Worm (Caenorhabditis elegans) whole organism, mixed stage, embryonic: ENCODE data around the gene samp-1.
A peak's percentile ranks its signal among the peaks of the same experiment; 100 is the strongest.

ENCODE experiments used
- M03D4.4 ChIP-seq: sonication (generic microtip); optimal IDR thresholded peaks from 2 replicates; lab custom pipeline; 2017; ENCODE audit warnings: mild to moderate bottlenecking, missing genetic modification characterization, missing compliant biosample characterization
- blmp-1 ChIP-seq: fragments of 150-350 bp; optimal IDR thresholded peaks from 2 replicates; lab custom pipeline; 2014; ENCODE audit warnings: missing biosample characterization, missing genetic modification characterization
- ceh-39 ChIP-seq: fragments of 150-350 bp; optimal IDR thresholded peaks from 2 replicates; lab custom pipeline; 2014; ENCODE audit warnings: missing biosample characterization, missing genetic modification characterization
- ceh-43 ChIP-seq: fragments of 200-800 bp; sonication (Bioruptor generic); optimal IDR thresholded peaks from 2 replicates; lab custom pipeline; 2018; ENCODE audit warnings: mild to moderate bottlenecking, missing genetic modification characterization, moderate library complexity, missing compliant biosample characterization
- ceh-83 ChIP-seq: fragments of 200-800 bp; sonication (Bioruptor generic); optimal IDR thresholded peaks from 2 replicates; lab custom pipeline; 2018; ENCODE audit warnings: mild to moderate bottlenecking, missing genetic modification characterization, missing compliant biosample characterization
- ces-1 ChIP-seq: fragments of 150-350 bp; optimal IDR thresholded peaks from 2 replicates; lab custom pipeline; 2014; ENCODE audit warnings: missing biosample characterization, missing genetic modification reagents, missing genetic modification characterization
- cnd-1 ChIP-seq: fragments of 200-800 bp; sonication (Bioruptor generic); optimal IDR thresholded peaks from 2 replicates; lab custom pipeline; 2018; ENCODE audit warnings: mild to moderate bottlenecking, missing genetic modification characterization, missing compliant biosample characterization
- drap-1 ChIP-seq: fragments of 200-800 bp; sonication (Bioruptor generic); optimal IDR thresholded peaks from 3 replicates; lab custom pipeline; 2018; ENCODE audit warnings: mild to moderate bottlenecking, missing genetic modification characterization, missing compliant biosample characterization
- elt-3 ChIP-seq: fragments of 150-350 bp; optimal IDR thresholded peaks from 2 replicates; lab custom pipeline; 2014; ENCODE audit warnings: missing biosample characterization, missing genetic modification characterization
- ham-2 ChIP-seq: fragments of 200-800 bp; sonication (Bioruptor generic); optimal IDR thresholded peaks from 2 replicates; lab custom pipeline; 2018; ENCODE audit warnings: mild to moderate bottlenecking, missing genetic modification characterization, missing compliant biosample characterization
- hlh-1 ChIP-seq: fragments of 150-350 bp; optimal IDR thresholded peaks from 2 replicates; lab custom pipeline; 2014; ENCODE audit warnings: missing biosample characterization, missing genetic modification reagents, missing genetic modification characterization
- lin-13 ChIP-seq: fragments of 150-350 bp; optimal IDR thresholded peaks from 2 replicates; lab custom pipeline; 2014; ENCODE audit warnings: missing biosample characterization, missing genetic modification characterization
- lin-32 ChIP-seq: fragments of 200-800 bp; sonication (Bioruptor generic); optimal IDR thresholded peaks from 2 replicates; lab custom pipeline; 2018; ENCODE audit warnings: mild to moderate bottlenecking, missing genetic modification characterization, missing compliant biosample characterization
- lsy-2 ChIP-seq: fragments of 150-350 bp; optimal IDR thresholded peaks from 2 replicates; lab custom pipeline; 2014; ENCODE audit warnings: missing biosample characterization, missing genetic modification characterization
- mab-5 ChIP-seq: fragments of 150-350 bp; optimal IDR thresholded peaks from 2 replicates; lab custom pipeline; 2014; ENCODE audit warnings: missing biosample characterization, missing genetic modification characterization
- mep-1 ChIP-seq: fragments of 150-350 bp; optimal IDR thresholded peaks from 2 replicates; lab custom pipeline; 2017; ENCODE audit warnings: missing biosample characterization, missing genetic modification reagents, missing genetic modification characterization, inconsistent platforms
- mls-2 ChIP-seq: sonication (generic microtip); optimal IDR thresholded peaks from 2 replicates; lab custom pipeline; 2016; ENCODE audit warnings: mild to moderate bottlenecking, missing genetic modification characterization, moderate library complexity, missing compliant biosample characterization
- nhr-12 ChIP-seq: fragments of 150-350 bp; optimal IDR thresholded peaks from 2 replicates; lab custom pipeline; 2014; ENCODE audit warnings: missing biosample characterization, missing genetic modification characterization
- nhr-2 ChIP-seq: fragments of 150-350 bp; optimal IDR thresholded peaks from 2 replicates; lab custom pipeline; 2014; ENCODE audit warnings: missing biosample characterization, missing genetic modification characterization
- nhr-28 ChIP-seq: fragments of 150-350 bp; optimal IDR thresholded peaks from 2 replicates; lab custom pipeline; 2014; ENCODE audit warnings: missing biosample characterization, missing genetic modification characterization
- nhr-76 ChIP-seq: sonication (generic microtip); optimal IDR thresholded peaks from 2 replicates; lab custom pipeline; 2017; ENCODE audit warnings: missing biosample characterization, missing genetic modification characterization
- pha-4 ChIP-seq: fragments of 150-350 bp; optimal IDR thresholded peaks from 2 replicates; lab custom pipeline; 2018; ENCODE audit warnings: missing biosample characterization, missing genetic modification reagents, missing genetic modification characterization
- snpc-4 ChIP-seq: fragments of 150-350 bp; optimal IDR thresholded peaks from 2 replicates; lab custom pipeline; 2014; ENCODE audit warnings: missing biosample characterization, missing genetic modification characterization
- unc-120 ChIP-seq: sonication (generic microtip); optimal IDR thresholded peaks from 2 replicates; lab custom pipeline; 2017; ENCODE audit warnings: missing genetic modification characterization, missing compliant biosample characterization; ENCODE audit not compliant: poor library complexity, severe bottlenecking
- unc-39 ChIP-seq: fragments of 150-350 bp; optimal IDR thresholded peaks from 2 replicates; lab custom pipeline; 2014; ENCODE audit warnings: missing biosample characterization, missing genetic modification characterization
- unc-62 ChIP-seq: fragments of 150-350 bp; optimal IDR thresholded peaks from 2 replicates; lab custom pipeline; 2014; ENCODE audit warnings: missing biosample characterization, missing genetic modification reagents, missing genetic modification characterization
- ztf-11 ChIP-seq: fragments of 150-350 bp; optimal IDR thresholded peaks from 2 replicates; lab custom pipeline; 2014; ENCODE audit warnings: missing biosample characterization, missing genetic modification characterization

samp-1 gene

DNA sequence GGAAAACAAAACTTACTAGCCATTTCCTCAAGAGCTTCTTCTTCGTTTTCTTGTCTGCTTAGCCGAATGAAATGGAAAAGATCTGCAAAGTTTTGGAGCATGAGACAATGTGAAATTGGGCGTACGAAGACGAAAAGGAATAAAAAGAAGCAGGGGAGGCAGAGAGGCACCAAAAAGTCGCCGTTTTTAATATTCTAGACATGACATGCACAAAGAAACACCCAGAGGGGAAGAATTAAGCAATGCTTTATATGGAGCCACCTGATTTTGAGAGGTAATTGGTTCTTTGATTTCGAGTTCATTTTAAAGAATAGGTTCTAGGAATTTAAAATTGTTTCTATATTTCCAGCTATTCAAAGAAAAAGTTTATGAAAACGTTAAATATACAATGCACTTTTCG lies 11.5 kb downstream of the samp-1 start, which contains the start of gene T24F1.4:
T24F1.4 (minus strand) TSS at position 101 of the 400 bp plus-strand sequence.
- TF ChIP-seq lin-32 (GFP tag; lab: Kevin White, UChicago) (no peak), pha-4 (no peak), unc-62 (GFP tag; lab: Kevin White, UChicago) (no peak), snpc-4 (no peak), mls-2 (no peak), ham-2 (GFP tag; lab: Kevin White, UChicago) (no peak), cnd-1 (tag; lab: Kevin White, UChicago) (no peak), M03D4.4 (tag; lab: Kevin White, UChicago) (no peak), ceh-43 (no peak), lin-13 (tag; lab: Kevin White, UChicago) (no peak), nhr-2 (no peak), ceh-39 (tag; lab: Kevin White, UChicago) (no peak), ztf-11 (tag; lab: Kevin White, UChicago) (no peak), elt-3 (tag; lab: Kevin White, UChicago) (no peak), lsy-2 (no peak), unc-39 (no peak), ceh-83 (GFP tag; lab: Kevin White, UChicago) (no peak)

DNA sequence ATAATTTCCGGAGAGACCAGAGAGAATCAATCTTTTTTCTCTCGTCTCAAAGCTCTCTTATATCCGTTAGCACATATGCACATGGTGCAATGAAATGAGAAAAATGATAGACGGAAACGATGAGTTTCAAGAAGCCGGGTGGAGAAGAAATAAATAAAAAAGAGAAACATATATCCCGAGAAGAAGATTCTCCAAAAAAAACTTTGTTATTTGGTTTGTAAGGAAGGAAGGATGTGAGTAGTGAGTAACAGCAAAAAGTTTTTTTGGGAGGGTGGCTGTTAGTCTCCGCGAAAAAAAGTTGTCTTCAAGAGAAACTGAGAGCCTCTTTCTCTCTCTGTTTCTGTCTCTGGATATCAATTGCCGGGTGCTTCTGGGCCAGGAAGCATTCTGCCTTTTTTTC lies 14.0 kb downstream of the samp-1 start:
- TF ChIP-seq snpc-4 (no peak), ces-1 (GFP tag; lab: Kevin White, UChicago) (peak; percentile 26)

DNA sequence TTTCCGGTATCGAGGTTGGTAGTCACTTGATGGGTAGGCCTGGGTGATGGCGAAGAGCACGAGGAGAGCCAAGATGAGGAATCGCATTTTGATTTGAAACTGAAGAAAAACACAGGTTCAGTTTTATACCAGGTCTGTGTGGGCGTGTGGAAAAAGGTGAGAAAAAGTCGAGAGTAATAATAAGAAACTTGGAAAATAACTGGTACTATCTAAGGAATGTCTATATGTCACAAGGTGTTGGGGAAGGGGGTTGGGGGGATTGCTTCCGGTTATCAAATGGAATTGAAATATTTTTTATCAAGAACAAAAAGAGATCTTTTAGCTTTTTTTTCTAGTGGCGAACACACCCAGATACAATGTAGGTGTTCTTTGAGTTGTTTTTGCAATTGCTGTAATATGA lies 16.9 kb downstream of the samp-1 start, which contains the start of gene nlp-51:
nlp-51 (minus strand) TSS at position 101 of the 400 bp plus-strand sequence.
- TF ChIP-seq M03D4.4 (tag; lab: Kevin White, UChicago) (no peak), unc-62 (GFP tag; lab: Kevin White, UChicago) (no peak), unc-39 (no peak), elt-3 (tag; lab: Kevin White, UChicago) (no peak), ceh-83 (GFP tag; lab: Kevin White, UChicago) (no peak), mep-1 (tag; lab: Kevin White, UChicago) (no peak), ztf-11 (tag; lab: Kevin White, UChicago) (no peak), pha-4 (no peak), ham-2 (GFP tag; lab: Kevin White, UChicago) (no peak), ceh-43 (no peak), unc-120 (tag; lab: Kevin White, UChicago) (no peak), hlh-1 (no peak), mab-5 (tag; lab: Kevin White, UChicago) (no peak), nhr-76 (no peak), nhr-2 (no peak), drap-1 (GFP tag; lab: Kevin White, UChicago) (no peak)

DNA sequence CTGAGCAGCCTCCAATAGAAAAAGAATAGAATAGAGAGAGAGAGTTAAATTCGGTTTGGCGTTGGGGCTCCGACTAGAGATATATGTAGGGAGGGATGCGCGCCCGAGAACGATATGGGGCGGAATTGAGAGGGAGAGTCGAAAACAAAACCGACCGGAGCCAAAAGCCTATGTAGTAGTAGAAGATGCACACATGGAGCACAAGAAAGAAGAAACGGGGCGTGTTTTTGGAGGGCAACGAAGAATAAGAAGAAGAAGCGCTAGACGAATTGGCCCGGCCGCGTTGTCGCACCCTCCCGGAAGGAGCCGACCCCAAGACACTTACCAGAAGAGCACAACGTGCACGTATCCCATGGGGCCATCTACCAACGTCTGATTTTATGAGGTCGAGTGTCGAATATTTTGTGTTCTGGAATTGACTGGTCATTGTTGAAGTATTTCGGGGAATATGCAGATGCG lies 26.4 kb downstream of the samp-1 start, which contains the start of gene tag-180:
tag-180 (minus strand) TSS at position 409 of the 459 bp plus-strand sequence.
- TF ChIP-seq lin-32 (GFP tag; lab: Kevin White, UChicago) (no peak), ces-1 (GFP tag; lab: Kevin White, UChicago) (peak; percentile 38)

DNA sequence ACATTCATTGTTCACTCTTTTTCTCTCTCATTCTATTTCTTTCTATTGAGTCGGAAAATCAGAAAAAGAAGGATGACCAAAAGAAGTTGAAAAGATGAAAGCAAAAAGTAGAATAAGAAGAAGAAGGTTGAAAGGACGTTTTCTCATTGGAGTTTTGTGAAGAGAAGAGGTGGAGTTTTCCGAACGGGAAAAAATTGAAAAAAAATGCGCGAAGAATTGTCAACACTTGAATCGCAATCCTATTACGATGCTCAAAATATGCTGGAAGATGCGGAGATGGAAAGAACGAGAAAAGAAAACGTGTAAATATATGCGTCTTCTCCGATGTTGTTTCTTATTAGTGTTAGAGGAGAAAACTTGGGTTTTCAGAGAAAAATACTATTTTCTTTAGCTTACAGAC lies 30.7 kb downstream of the samp-1 start:
- TF ChIP-seq lin-32 (GFP tag; lab: Kevin White, UChicago): no peak
- TF ChIP-seq ces-1 (GFP tag; lab: Kevin White, UChicago): peak; percentile 38

DNA sequence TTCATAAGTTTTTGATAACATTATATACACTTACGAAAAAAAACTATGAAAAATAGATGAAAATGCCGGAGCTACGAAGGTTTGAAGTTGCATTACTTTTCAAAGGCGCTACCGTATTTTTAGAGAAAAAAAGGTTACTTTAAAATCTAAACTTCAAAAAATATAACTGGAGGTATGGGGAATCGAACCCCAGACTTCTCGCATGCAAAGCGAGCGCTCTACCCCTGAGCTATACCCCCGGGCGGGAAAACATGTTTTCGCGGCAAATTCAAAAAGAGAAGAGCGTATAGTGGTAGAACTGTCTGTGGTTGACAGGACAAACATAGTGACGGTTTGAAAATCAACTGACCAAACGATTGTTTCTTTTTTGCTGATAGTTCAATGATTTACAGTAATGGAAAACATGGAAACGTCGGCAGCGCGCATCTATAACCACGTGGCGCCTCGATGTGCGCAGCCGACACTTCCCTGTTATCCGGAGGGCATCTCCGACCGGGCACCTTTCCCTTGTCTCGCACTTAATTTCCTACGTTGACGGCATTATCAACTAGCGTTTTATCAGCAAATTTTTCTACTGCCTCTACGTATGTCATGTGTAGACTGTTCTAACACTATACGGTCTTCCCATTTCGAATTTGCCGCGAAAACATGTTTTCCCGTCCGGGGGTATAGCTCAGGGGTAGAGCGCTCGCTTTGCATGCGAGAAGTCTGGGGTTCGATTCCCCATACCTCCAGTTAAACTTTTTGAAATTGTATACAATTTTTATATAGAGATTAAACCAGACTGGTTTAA lies 31.4 kb downstream of the samp-1 start:
- TF ChIP-seq ces-1 (GFP tag; lab: Kevin White, UChicago) (no peak), M03D4.4 (tag; lab: Kevin White, UChicago) (no peak), unc-120 (tag; lab: Kevin White, UChicago) (no peak), mep-1 (tag; lab: Kevin White, UChicago) (no peak), nhr-12 (no peak), blmp-1 (tag; lab: Kevin White, UChicago) (no peak), nhr-28 (no peak)
- TF ChIP-seq, all 35 proteins: peak for 0
